Worm (Caenorhabditis elegans): ENCODE results near the gene kmo-1.

- TF ChIP-seq mdl-1 (tag; optimal IDR thresholded peaks at IDR 0.05) (no peak), unc-39 (tag; optimal IDR thresholded peaks at IDR 0.05) (no peak)
Observed at ce11 chrV:12065859-12066258, 4.5 kb downstream of the kmo-1 start.
